Worm (Caenorhabditis elegans) whole organism, L2 larva: ENCODE results near the gene Y26E6A.3.

Experiments
- C34F6.9 ChIP-seq: fragments of 150-350 bp; optimal IDR thresholded peaks from 2 replicates; lab custom pipeline; 2014; ENCODE audit warnings: missing biosample characterization, missing genetic modification characterization
- R02D3.7 ChIP-seq: fragments of 150-350 bp; optimal IDR thresholded peaks from 2 replicates; lab custom pipeline; 2014; ENCODE audit warnings: missing biosample characterization, missing genetic modification characterization
- Y55F3AM.14 ChIP-seq: fragments of 200-800 bp; sonication (Bioruptor generic); optimal IDR thresholded peaks from 2 replicates; lab custom pipeline; 2018; ENCODE audit warnings: mild to moderate bottlenecking, missing genetic modification characterization, missing compliant biosample characterization
- alr-1 ChIP-seq: fragments of 150-350 bp; optimal IDR thresholded peaks from 2 replicates; lab custom pipeline; 2014; ENCODE audit warnings: missing biosample characterization, missing genetic modification characterization
- aly-2 ChIP-seq: fragments of 150-350 bp; optimal IDR thresholded peaks from 2 replicates; lab custom pipeline; 2014; ENCODE audit warnings: missing biosample characterization, missing genetic modification characterization
- ama-1 ChIP-seq: fragments of 150-350 bp; optimal IDR thresholded peaks from 2 replicates; lab custom pipeline; 2018; ENCODE audit warnings: inconsistent platforms
- blmp-1 ChIP-seq: sonication (generic microtip); optimal IDR thresholded peaks from 2 replicates; lab custom pipeline; 2017; ENCODE audit warnings: missing genetic modification characterization, mild to moderate bottlenecking, missing compliant biosample characterization, antibody characterized with exemption, moderate library complexity; ENCODE audit not compliant: insufficient read depth
- ceh-16 ChIP-seq: fragments of 150-350 bp; optimal IDR thresholded peaks from 2 replicates; lab custom pipeline; 2014; ENCODE audit warnings: missing biosample characterization, missing genetic modification characterization
- ceh-82 ChIP-seq: fragments of 150-350 bp; optimal IDR thresholded peaks from 2 replicates; lab custom pipeline; 2014; ENCODE audit warnings: missing biosample characterization, missing genetic modification characterization
- crh-2 ChIP-seq: sonication (generic microtip); optimal IDR thresholded peaks from 2 replicates; lab custom pipeline; 2017; ENCODE audit warnings: missing biosample characterization, missing genetic modification characterization
- dmd-4 ChIP-seq: sonication (generic microtip); optimal IDR thresholded peaks from 2 replicates; lab custom pipeline; 2017; ENCODE audit warnings: missing biosample characterization, missing genetic modification characterization
- egl-27 ChIP-seq: sonication (generic microtip); optimal IDR thresholded peaks from 3 replicates; lab custom pipeline; 2017; ENCODE audit warnings: missing biosample characterization, missing genetic modification reagents, missing genetic modification characterization
- elt-3 ChIP-seq: sonication (generic microtip); optimal IDR thresholded peaks from 2 replicates; lab custom pipeline; 2017; ENCODE audit warnings: missing biosample characterization, missing genetic modification characterization
- fos-1 ChIP-seq: fragments of 150-350 bp; optimal IDR thresholded peaks from 2 replicates; lab custom pipeline; 2014; ENCODE audit warnings: missing biosample characterization, missing genetic modification characterization
- gmeb-1 ChIP-seq: fragments of 150-350 bp; optimal IDR thresholded peaks from 2 replicates; lab custom pipeline; 2014; ENCODE audit warnings: missing biosample characterization, missing genetic modification characterization
- lin-11 ChIP-seq: fragments of 150-350 bp; sonication (generic microtip); optimal IDR thresholded peaks from 2 replicates; lab custom pipeline; 2014; ENCODE audit warnings: missing biosample characterization, missing genetic modification characterization, inconsistent platforms, mixed read lengths
- lin-13 ChIP-seq: fragments of 150-350 bp; optimal IDR thresholded peaks from 2 replicates; lab custom pipeline; 2014; ENCODE audit warnings: missing biosample characterization, missing genetic modification reagents, missing genetic modification characterization
- lsy-2 ChIP-seq, 2 experiments: fragments of 150-350 bp in 1 of 2; sonication (generic microtip) in 1 of 2; optimal IDR thresholded peaks; 2 replicates each; lab custom pipeline; 2014 to 2017; ENCODE audit warnings: missing biosample characterization in 2 of 2, missing genetic modification characterization in 2 of 2
- mbf-1 ChIP-seq: sonication (generic microtip); optimal IDR thresholded peaks from 2 replicates; lab custom pipeline; 2017; ENCODE audit warnings: missing biosample characterization, missing genetic modification characterization
- mdl-1 ChIP-seq, 2 experiments: fragments of 150-350 bp in 1 of 2; sonication (generic microtip) in 1 of 2; optimal IDR thresholded peaks; 2 replicates each; lab custom pipeline; 2017; ENCODE audit warnings: missing biosample characterization in 2 of 2, missing genetic modification characterization in 2 of 2
- nhr-10 ChIP-seq: sonication (generic microtip); optimal IDR thresholded peaks from 2 replicates; lab custom pipeline; 2017; ENCODE audit warnings: missing biosample characterization, missing genetic modification characterization
- nhr-11 ChIP-seq: fragments of 150-350 bp; optimal IDR thresholded peaks from 2 replicates; lab custom pipeline; 2014; ENCODE audit warnings: missing biosample characterization, missing genetic modification characterization
- nhr-129 ChIP-seq: fragments of 150-350 bp; optimal IDR thresholded peaks from 2 replicates; lab custom pipeline; 2014; ENCODE audit warnings: missing biosample characterization, missing genetic modification characterization
- nhr-21 ChIP-seq: fragments of 150-350 bp; optimal IDR thresholded peaks from 2 replicates; lab custom pipeline; 2014; ENCODE audit warnings: missing biosample characterization, missing genetic modification characterization
- nhr-23 ChIP-seq: fragments of 150-350 bp; optimal IDR thresholded peaks from 2 replicates; lab custom pipeline; 2014; ENCODE audit warnings: missing biosample characterization, missing genetic modification reagents, missing genetic modification characterization
- nhr-25 ChIP-seq: fragments of 150-350 bp; sonication (generic microtip); optimal IDR thresholded peaks from 3 replicates; lab custom pipeline; 2014; ENCODE audit warnings: missing biosample characterization, missing genetic modification characterization
- peb-1 ChIP-seq: fragments of 150-350 bp; optimal IDR thresholded peaks from 2 replicates; lab custom pipeline; 2014; ENCODE audit warnings: missing biosample characterization, missing genetic modification characterization
- sem-4 ChIP-seq: fragments of 150-350 bp; optimal IDR thresholded peaks from 2 replicates; lab custom pipeline; 2014; ENCODE audit warnings: missing biosample characterization, missing genetic modification reagents, missing genetic modification characterization
- skn-1 ChIP-seq: sonication (generic microtip); optimal IDR thresholded peaks from 2 replicates; lab custom pipeline; 2017; ENCODE audit warnings: missing biosample characterization, missing genetic modification characterization
- sma-3 ChIP-seq: sonication (generic microtip); optimal IDR thresholded peaks from 2 replicates; lab custom pipeline; 2016; ENCODE audit warnings: missing genetic modification reagents, missing genetic modification characterization, missing compliant biosample characterization
- sma-9 ChIP-seq, 2 experiments: fragments of 150-350 bp in 1 of 2; sonication (generic microtip) in 1 of 2; optimal IDR thresholded peaks; 2 replicates each; lab custom pipeline; 2014 to 2016; ENCODE audit warnings: missing genetic modification characterization in 2 of 2, mild to moderate bottlenecking in 1 of 2, missing biosample characterization in 1 of 2, missing compliant biosample characterization in 1 of 2, missing genetic modification reagents in 1 of 2, moderate library complexity in 1 of 2
- snpc-4 ChIP-seq: fragments of 150-350 bp; optimal IDR thresholded peaks from 2 replicates; lab custom pipeline; 2014; ENCODE audit warnings: missing biosample characterization, missing genetic modification characterization
- unc-39 ChIP-seq: fragments of 150-350 bp; optimal IDR thresholded peaks from 2 replicates; lab custom pipeline; 2014; ENCODE audit warnings: missing biosample characterization, missing genetic modification characterization
- unc-62 ChIP-seq: fragments of 150-350 bp; optimal IDR thresholded peaks from 2 replicates; lab custom pipeline; 2014; ENCODE audit warnings: missing biosample characterization, missing genetic modification reagents, missing genetic modification characterization
- zag-1 ChIP-seq: fragments of 150-350 bp; optimal IDR thresholded peaks from 2 replicates; lab custom pipeline; 2014; ENCODE audit warnings: missing biosample characterization, missing genetic modification characterization
- ztf-1 ChIP-seq: fragments of 200-800 bp; sonication (Bioruptor generic); conservative IDR thresholded peaks from 2 replicates; pipeline ENCODE4 v1.3.6; 2022; ENCODE audit warnings: missing genetic modification characterization, missing compliant biosample characterization
- ztf-11 ChIP-seq: sonication (generic microtip); optimal IDR thresholded peaks from 2 replicates; lab custom pipeline; 2017; ENCODE audit warnings: missing biosample characterization, missing genetic modification characterization
- ztf-4 ChIP-seq: fragments of 150-350 bp; optimal IDR thresholded peaks from 2 replicates; lab custom pipeline; 2014; ENCODE audit warnings: missing biosample characterization, missing genetic modification characterization

Y26E6A.3 gene

DNA sequence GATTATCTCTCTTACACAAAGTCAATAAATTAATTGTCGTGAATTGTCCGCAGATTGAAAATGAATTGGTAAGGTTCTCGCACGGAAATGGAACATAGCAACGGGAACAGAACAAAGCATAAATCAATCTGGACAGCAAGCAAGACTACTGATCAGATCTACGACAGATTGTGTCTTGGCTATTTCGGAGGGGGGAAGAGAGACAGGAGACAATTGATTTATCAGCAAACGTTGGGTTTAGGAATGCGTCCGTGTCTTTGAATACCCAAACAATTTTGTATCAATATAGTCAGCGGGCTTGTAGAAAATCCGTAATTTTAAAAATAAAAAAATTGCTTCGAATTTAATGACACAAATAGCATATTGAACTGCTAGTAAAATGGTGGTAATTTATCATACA, 31.5 kb upstream of the Y26E6A.3 start (continued):
- TF ChIP-seq elt-3 (tag; lab: Kevin White, UChicago) (no peak), Y55F3AM.14 (GFP tag; lab: Kevin White, UChicago) (no peak), skn-1 (tag; lab: Kevin White, UChicago) (no peak), mdl-1 (tag; optimal IDR thresholded peaks at IDR 0.05; lab: Kevin White, UChicago) (no peak), egl-27 (tag; lab: Kevin White, UChicago) (no peak), unc-62 (GFP tag; lab: Kevin White, UChicago) (no peak), crh-2 (tag; lab: Kevin White, UChicago) (no peak), lin-11 (tag; lab: Kevin White, UChicago) (no peak), ceh-82 (tag; lab: Kevin White, UChicago) (no peak), peb-1 (tag; lab: Kevin White, UChicago) (no peak)

DNA sequence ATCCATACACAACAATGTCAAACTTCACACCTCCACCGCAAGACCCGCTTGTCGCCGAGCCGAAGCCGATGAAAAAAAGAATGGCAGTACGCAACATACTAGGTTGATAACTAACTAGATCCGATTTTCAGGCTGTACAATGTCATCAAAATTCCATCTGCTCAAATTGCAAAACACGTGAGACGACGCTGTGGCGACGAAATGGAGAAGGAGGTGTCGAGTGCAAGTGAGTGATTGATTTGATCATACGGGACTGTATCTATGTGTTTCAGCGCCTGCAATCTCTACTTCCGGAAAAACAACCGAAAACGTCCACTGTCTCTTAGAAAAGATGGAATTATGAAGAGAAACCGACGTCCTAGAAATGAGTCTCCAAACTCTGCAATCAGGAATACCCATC, 30.5 kb upstream of the Y26E6A.3 start:
- TF ChIP-seq sma-3 (GFP tag; lab: Kevin White, UChicago) (no peak), sma-9 (GFP tag; optimal IDR thresholded peaks at IDR 0.05; lab: Kevin White, UChicago) (no peak), sma-9 (tag; optimal IDR thresholded peaks at IDR 0.05; lab: Kevin White, UChicago) (no peak), C34F6.9 (no peak), nhr-21 (peak; percentile 9), ztf-11 (tag; lab: Kevin White, UChicago) (no peak), sem-4 (no peak), aly-2 (no peak)

DNA sequence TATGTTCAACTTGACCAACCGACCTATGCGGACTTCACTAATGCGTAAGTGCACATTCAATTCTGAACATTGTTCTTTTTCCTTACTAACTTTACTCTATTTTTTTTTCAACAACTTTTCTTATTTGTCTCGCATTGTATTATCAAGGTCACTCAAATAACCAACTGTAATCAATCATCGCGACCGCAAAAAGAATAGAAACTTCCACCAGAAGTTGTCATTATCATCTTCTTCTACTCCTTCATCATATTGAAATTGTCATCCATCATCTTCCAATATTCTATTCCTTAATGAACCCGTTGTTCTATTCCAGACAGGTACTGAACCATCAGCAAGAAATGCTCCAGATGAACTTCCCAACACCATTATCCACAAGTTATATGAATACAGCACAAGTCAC, 29.6 kb upstream of the Y26E6A.3 start:
- TF ChIP-seq lsy-2 (tag; optimal IDR thresholded peaks at IDR 0.05; lab: Kevin White, UChicago) (no peak), nhr-21 (peak; percentile 19), nhr-25 (tag; lab: Kevin White, UChicago) (peak; percentile 19), sem-4 (no peak), ztf-4 (tag; lab: Kevin White, UChicago) (no peak), sma-3 (GFP tag; lab: Kevin White, UChicago) (peak; percentile 5)

DNA sequence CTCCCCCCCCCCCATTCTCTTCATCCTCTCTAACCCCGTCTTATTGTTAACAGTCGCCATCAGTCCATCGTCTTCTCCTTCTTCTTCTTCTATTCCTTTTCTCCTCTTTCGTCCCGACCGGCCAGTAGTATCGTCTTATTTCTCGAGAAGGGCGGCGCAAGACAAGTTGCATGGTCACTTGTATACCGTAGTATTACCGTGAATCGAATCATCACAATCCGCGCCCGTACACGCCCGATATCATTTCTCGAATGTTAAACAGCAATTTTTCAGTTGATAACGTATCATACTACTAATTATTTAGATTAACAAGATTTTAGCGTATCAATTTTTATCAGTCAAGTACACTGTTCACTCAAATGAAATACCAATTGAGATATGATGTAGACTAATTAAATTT, 28.2 kb upstream of the Y26E6A.3 start:
- TF ChIP-seq peb-1 (tag; lab: Kevin White, UChicago) (no peak), unc-39 (tag; lab: Kevin White, UChicago) (no peak), nhr-23 (tag; lab: Kevin White, UChicago) (no peak), alr-1 (tag; lab: Kevin White, UChicago) (no peak), elt-3 (tag; lab: Kevin White, UChicago) (peak; percentile 9), unc-62 (GFP tag; lab: Kevin White, UChicago) (no peak), C34F6.9 (no peak), nhr-21 (peak; percentile 33), mdl-1 (tag; optimal IDR thresholded peaks at IDR 0.05; lab: Kevin White, UChicago) (no peak), R02D3.7 (tag; lab: Kevin White, UChicago) (no peak), ama-1 (lab: Kevin White, UChicago) (no peak), ztf-11 (tag; lab: Kevin White, UChicago) (no peak), egl-27 (tag; lab: Kevin White, UChicago) (no peak), lsy-2 (tag; optimal IDR thresholded peaks at IDR 0.05; lab: Kevin White, UChicago) (peak in 1 of 2 experiments; percentile 31), mbf-1 (tag; lab: Kevin White, UChicago) (no peak)

DNA sequence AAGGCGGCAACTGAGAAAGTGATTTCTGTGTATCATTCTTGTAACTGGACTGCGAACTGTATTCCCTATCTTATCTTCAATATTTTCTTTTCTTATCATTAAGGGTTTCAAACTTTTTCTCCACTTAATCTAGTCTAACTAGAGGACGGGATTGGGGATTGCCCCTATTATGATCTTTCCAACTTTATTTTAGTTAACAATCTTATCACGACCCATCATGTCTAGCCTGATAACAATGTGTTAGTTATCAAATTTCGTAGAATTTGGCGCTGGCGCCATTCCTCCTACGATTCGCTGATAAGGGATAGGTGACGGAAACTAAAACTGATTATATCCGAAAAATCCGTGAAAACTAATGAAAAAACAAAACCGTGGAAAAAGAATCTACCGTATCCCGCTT, 27.6 kb upstream of the Y26E6A.3 start:
- no peak for TF ChIP-seq gmeb-1
- TF ChIP-seq fos-1, result peak; percentile 54
- peak; percentile 22 for TF ChIP-seq crh-2 (tag; lab: Kevin White, UChicago)
- peak; percentile 86 for TF ChIP-seq sma-9 (GFP tag; optimal IDR thresholded peaks at IDR 0.05; lab: Kevin White, UChicago)
- TF ChIP-seq sma-9 (tag; optimal IDR thresholded peaks at IDR 0.05; lab: Kevin White, UChicago), result no peak
- no peak for TF ChIP-seq R02D3.7 (tag; lab: Kevin White, UChicago)
- no peak for TF ChIP-seq nhr-11 (tag; lab: Kevin White, UChicago)
- no peak for TF ChIP-seq snpc-4 (tag; lab: Kevin White, UChicago)
- peak; percentile 17 for TF ChIP-seq sma-3 (GFP tag; lab: Kevin White, UChicago)
- TF ChIP-seq elt-3 (tag; lab: Kevin White, UChicago), result peak; percentile 59
- no peak for TF ChIP-seq ceh-16
- no peak for TF ChIP-seq nhr-10 (tag; lab: Kevin White, UChicago)

DNA sequence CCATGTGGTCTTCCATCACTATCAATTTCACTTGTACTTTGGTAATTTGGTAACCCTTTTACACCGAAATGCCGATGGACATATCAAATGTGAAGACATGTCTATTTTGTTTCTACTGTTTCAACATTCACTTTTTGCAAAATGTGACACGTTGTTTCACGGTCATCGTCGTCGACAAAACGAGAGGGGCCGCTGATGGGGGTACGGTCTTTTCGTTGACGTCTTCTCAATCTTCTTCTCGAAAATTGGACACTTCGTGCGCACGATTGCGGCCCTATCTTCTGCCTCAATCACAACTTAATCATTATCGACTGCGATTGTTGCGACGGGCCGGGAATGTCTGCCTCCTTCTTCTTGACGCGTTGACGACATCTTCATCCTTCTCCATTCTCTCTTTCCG, 27.0 kb upstream of the Y26E6A.3 start:
- TF ChIP-seq lin-13 (GFP tag; lab: Kevin White, UChicago) (no peak), nhr-25 (tag; lab: Kevin White, UChicago) (peak; percentile 20), ztf-1 (no peak), zag-1 (tag; lab: Kevin White, UChicago) (no peak), sma-9 (GFP tag; optimal IDR thresholded peaks at IDR 0.05; lab: Kevin White, UChicago) (peak; percentile 22), sma-9 (tag; optimal IDR thresholded peaks at IDR 0.05; lab: Kevin White, UChicago) (no peak), unc-39 (tag; lab: Kevin White, UChicago) (no peak), R02D3.7 (tag; lab: Kevin White, UChicago) (no peak), blmp-1 (tag; lab: Kevin White, UChicago) (peak; percentile 79), nhr-11 (tag; lab: Kevin White, UChicago) (no peak), ceh-16 (peak; percentile 51), dmd-4 (tag; lab: Kevin White, UChicago) (no peak), nhr-129 (peak; percentile 16), crh-2 (tag; lab: Kevin White, UChicago) (peak; percentile 46), nhr-21 (peak; percentile 63), nhr-10 (tag; lab: Kevin White, UChicago) (no peak), sma-3 (GFP tag; lab: Kevin White, UChicago) (peak; percentile 32)
